Fruit fly (Drosophila melanogaster): ENCODE data around the gene CG16782.

- TF ChIP-seq psq (optimal IDR thresholded peaks at IDR 0.05) (no peak), Myc (optimal IDR thresholded peaks at IDR 0.05) (no peak), Sin3A (optimal IDR thresholded peaks at IDR 0.05) (no peak), h (optimal IDR thresholded peaks at IDR 0.05) (no peak)
Observed at dm6 chrX:3446157-3446556, 13.9 kb downstream of the CG16782 start.

All from Kc167 (cell line).